Worm (Caenorhabditis elegans) whole organism, young adult: Measurements from ENCODE around the gene B0034.1.

Source experiments
- attf-5 ChIP-seq: fragments of 200-800 bp; sonication (Bioruptor generic); optimal IDR thresholded peaks from 2 replicates; lab custom pipeline; 2018; ENCODE audit warnings: mild to moderate bottlenecking, missing genetic modification characterization, missing compliant biosample characterization
- fkh-3 ChIP-seq: sonication (generic microtip); optimal IDR thresholded peaks from 2 replicates; lab custom pipeline; 2016; ENCODE audit warnings: mild to moderate bottlenecking, missing genetic modification characterization, missing compliant biosample characterization
- snpc-4 ChIP-seq, 5 experiments: fragments of 150-350 bp in 1 of 5; sonication (generic microtip) in 4 of 5; optimal IDR thresholded peaks; 2 replicates each; lab custom pipeline; 2014 to 2018; ENCODE audit warnings: missing genetic modification characterization in 5 of 5, missing biosample characterization in 3 of 5, antibody characterized with exemption in 2 of 5, mild to moderate bottlenecking in 2 of 5, missing compliant biosample characterization in 2 of 5, missing genotype in 2 of 5, moderate library complexity in 2 of 5, missing genetic modification reagents in 1 of 5

DNA sequence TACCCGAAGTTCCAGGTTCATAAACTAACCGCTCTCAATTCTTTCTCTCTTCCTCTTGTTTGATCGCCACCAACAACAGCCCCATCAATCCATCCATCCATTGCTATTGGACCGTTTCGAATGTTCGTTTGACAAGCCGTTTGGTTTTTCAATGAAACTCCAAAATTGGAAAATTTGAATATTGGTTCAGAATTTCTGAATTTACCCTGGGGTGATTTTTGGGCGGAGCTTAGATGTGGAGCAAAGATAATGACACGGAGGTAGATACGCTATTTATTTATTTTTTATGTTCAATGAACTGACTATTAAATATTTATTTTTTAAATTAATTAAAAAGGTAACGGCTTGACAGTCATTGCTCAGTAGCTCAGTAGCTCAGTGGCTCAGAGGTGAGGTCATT lies 23.9 kb upstream of the B0034.1 start, which contains the start of gene B0034.2:
- TF ChIP-seq snpc-4 (GFP tag; optimal IDR thresholded peaks at IDR 0.05; lab: Kevin White, UChicago): no peak
- no peak for TF ChIP-seq snpc-4 (tag; optimal IDR thresholded peaks at IDR 0.05; lab: Kevin White, UChicago)
- no peak for TF ChIP-seq fkh-3 (tag; lab: Kevin White, UChicago)
- TF ChIP-seq attf-5 (GFP tag; lab: Kevin White, UChicago): no peak
